Fruit fly (Drosophila melanogaster) whole organism, embryonic: ENCODE results near the gene Srr.
A peak's percentile ranks its signal among the peaks of the same experiment; 100 is the strongest.

ENCODE experiments used
- Ada2b ChIP-seq: fragments of 200-800 bp; sonication (Bioruptor generic); IDR thresholded peaks from 2 replicates; pipeline ENCODE4 v1.3.6; 2022; ENCODE audit warnings: missing biosample characterization, missing genetic modification characterization
- Aef1 ChIP-seq: fragments of 200-800 bp; sonication (Bioruptor generic); IDR thresholded peaks from 3 replicates; pipeline ENCODE4 v1.3.6; 2022; ENCODE audit warnings: missing biosample characterization, missing genetic modification characterization
- Bdp1 ChIP-seq: fragments of 200-800 bp; sonication (Bioruptor generic); optimal IDR thresholded peaks from 3 replicates; lab custom pipeline; 2016; ENCODE audit warnings: missing biosample characterization, missing genetic modification characterization
- BtbVII ChIP-seq: fragments of 200-800 bp; sonication (Bioruptor generic); optimal IDR thresholded peaks from 3 replicates; lab custom pipeline; 2017; ENCODE audit warnings: missing biosample characterization, mild to moderate bottlenecking, missing genetic modification characterization
- CG10267 ChIP-seq: fragments of 200-800 bp; sonication (Bioruptor generic); optimal IDR thresholded peaks from 2 replicates; lab custom pipeline; 2018; ENCODE audit warnings: missing biosample characterization, mild to moderate bottlenecking, missing genetic modification characterization, moderate library complexity
- CG11247 ChIP-seq: fragments of 200-800 bp; sonication (Bioruptor generic); IDR thresholded peaks from 2 replicates; pipeline ENCODE4 v1.3.6; 2022; ENCODE audit warnings: missing biosample characterization, missing genetic modification characterization
- CG12219 ChIP-seq: fragments of 200-800 bp; sonication (Bioruptor generic); optimal IDR thresholded peaks from 3 replicates; lab custom pipeline; 2018; ENCODE audit warnings: missing biosample characterization, mild to moderate bottlenecking, missing genetic modification characterization
- CG1233 ChIP-seq: fragments of 200-800 bp; sonication (Bioruptor generic); optimal IDR thresholded peaks from 4 replicates; lab custom pipeline; 2018; ENCODE audit warnings: missing biosample characterization, mild to moderate bottlenecking, missing genetic modification characterization
- CG12391 ChIP-seq: fragments of 200-800 bp; sonication (Bioruptor generic); optimal IDR thresholded peaks from 3 replicates; lab custom pipeline; 2018; ENCODE audit warnings: missing biosample characterization, mild to moderate bottlenecking, missing genetic modification characterization, moderate library complexity
- CG13424 ChIP-seq: fragments of 200-800 bp; sonication (Bioruptor generic); optimal IDR thresholded peaks from 2 replicates; lab custom pipeline; 2019; ENCODE audit warnings: missing biosample characterization, mild to moderate bottlenecking, missing genetic modification characterization, moderate library complexity
- CG14014 ChIP-seq: fragments of 200-800 bp; sonication (Bioruptor generic); IDR thresholded peaks from 2 replicates; pipeline ENCODE4 v1.3.6; 2022; ENCODE audit warnings: missing biosample characterization, missing genetic modification characterization
- CG14667 ChIP-seq: fragments of 200-800 bp; sonication (Bioruptor generic); IDR thresholded peaks from 2 replicates; pipeline ENCODE4 v1.3.6; 2022; ENCODE audit warnings: missing biosample characterization, missing genetic modification characterization
- CG15514 ChIP-seq: fragments of 200-800 bp; sonication (Bioruptor generic); optimal IDR thresholded peaks from 3 replicates; lab custom pipeline; 2017; ENCODE audit warnings: missing biosample characterization, missing genetic modification characterization, mild to moderate bottlenecking, moderate library complexity, missing genetic modification reagents
- CG2712 ChIP-seq: fragments of 200-800 bp; optimal IDR thresholded peaks from 3 replicates; lab custom pipeline; 2019; ENCODE audit warnings: missing biosample characterization, mild to moderate bottlenecking, missing genetic modification characterization, moderate library complexity
- CG30431 ChIP-seq: fragments of 200-800 bp; sonication (Bioruptor generic); optimal IDR thresholded peaks from 2 replicates; lab custom pipeline; 2017; ENCODE audit warnings: missing biosample characterization, missing genetic modification characterization
- CG31365 ChIP-seq: fragments of 200-800 bp; sonication (Bioruptor generic); optimal IDR thresholded peaks from 2 replicates; lab custom pipeline; 2018; ENCODE audit warnings: missing biosample characterization, mild to moderate bottlenecking, missing genetic modification characterization
- CG3163 ChIP-seq: fragments of 200-800 bp; sonication (Bioruptor generic); optimal IDR thresholded peaks from 3 replicates; lab custom pipeline; 2016; ENCODE audit warnings: missing biosample characterization, missing genetic modification characterization
- CG32767 ChIP-seq: fragments of 200-800 bp; sonication (Bioruptor generic); IDR thresholded peaks from 2 replicates; pipeline ENCODE4 v1.3.6; 2022; ENCODE audit warnings: missing biosample characterization, missing genetic modification characterization
- CG32772 ChIP-seq: fragments of 200-800 bp; sonication (Bioruptor generic); IDR thresholded peaks from 2 replicates; pipeline ENCODE4 v1.3.6; 2022; ENCODE audit warnings: missing biosample characterization, missing genetic modification characterization
- CG9215 ChIP-seq: fragments of 200-800 bp; sonication (Bioruptor generic); IDR thresholded peaks from 2 replicates; pipeline ENCODE4 v1.3.6; 2022; ENCODE audit warnings: missing biosample characterization, missing genetic modification characterization
- Chrac-16 ChIP-seq: fragments of 200-800 bp; sonication (Bioruptor generic); optimal IDR thresholded peaks from 3 replicates; lab custom pipeline; 2016; ENCODE audit warnings: missing biosample characterization, missing genetic modification characterization
- Dbx ChIP-seq: fragments of 200-800 bp; sonication (Bioruptor generic); IDR thresholded peaks from 3 replicates; pipeline ENCODE4 v1.3.6; 2022; ENCODE audit warnings: missing biosample characterization, missing genetic modification characterization
- Fer1 ChIP-seq: fragments of 200-800 bp; sonication (Bioruptor generic); optimal IDR thresholded peaks from 2 replicates; lab custom pipeline; 2017; ENCODE audit warnings: missing biosample characterization, mild to moderate bottlenecking, missing genetic modification characterization
- HHEX ChIP-seq: fragments of 200-800 bp; sonication (Bioruptor generic); optimal IDR thresholded peaks from 3 replicates; lab custom pipeline; 2017; ENCODE audit warnings: missing biosample characterization, mild to moderate bottlenecking, missing genetic modification characterization, missing genetic modification reagents
- HLH54F ChIP-seq: fragments of 200-800 bp; sonication (Bioruptor generic); optimal IDR thresholded peaks from 3 replicates; lab custom pipeline; 2016; ENCODE audit warnings: missing biosample characterization, missing genetic modification characterization
- Hand ChIP-seq: fragments of 200-800 bp; sonication (Bioruptor generic); optimal IDR thresholded peaks from 2 replicates; lab custom pipeline; 2017; ENCODE audit warnings: mild to moderate bottlenecking, missing biosample characterization, missing genetic modification reagents, missing genetic modification characterization
- Hr39 ChIP-seq: fragments of >200 bp; optimal IDR thresholded peaks from 2 replicates; lab custom pipeline; 2017
- Mad ChIP-seq: fragments of 200-800 bp; sonication (Bioruptor generic); optimal IDR thresholded peaks from 2 replicates; lab custom pipeline; 2016; ENCODE audit warnings: missing biosample characterization, missing genetic modification characterization
- NC2α ChIP-seq: fragments of 200-800 bp; sonication (Bioruptor generic); optimal IDR thresholded peaks from 2 replicates; lab custom pipeline; 2016; ENCODE audit warnings: missing biosample characterization, missing genetic modification characterization
- NFAT ChIP-seq: fragments of 200-800 bp; sonication (Bioruptor generic); IDR thresholded peaks from 2 replicates; pipeline ENCODE4 v1.3.6; 2022; ENCODE audit warnings: missing biosample characterization, missing genetic modification characterization
- Opbp ChIP-seq: fragments of 200-800 bp; sonication (Bioruptor generic); IDR thresholded peaks from 3 replicates; pipeline ENCODE4 v1.3.6; 2022; ENCODE audit warnings: missing biosample characterization, missing genetic modification characterization; ENCODE audit not compliant: partially characterized antibody
- Trl ChIP-seq, 3 experiments: fragments of >200 bp in 2 of 3; fragments of 200-800 bp in 1 of 3; sonication (Bioruptor generic) in 1 of 3; optimal IDR thresholded peaks; 2 replicates in 1 of 3; 3 replicates in 2 of 3; lab custom pipeline; 2016 to 2017; ENCODE audit warnings: missing biosample characterization in 1 of 3, missing genetic modification characterization in 1 of 3
- al ChIP-seq: fragments of 200-800 bp; sonication (Bioruptor generic); IDR thresholded peaks from 2 replicates; pipeline ENCODE4 v1.3.6; 2022; ENCODE audit warnings: missing biosample characterization, missing genetic modification characterization
- cwo ChIP-seq: fragments of 200-800 bp; sonication (Bioruptor generic); optimal IDR thresholded peaks from 3 replicates; lab custom pipeline; 2017; ENCODE audit warnings: missing biosample characterization, missing genetic modification characterization, mild to moderate bottlenecking, moderate library complexity, missing genetic modification reagents
- dmrt11E ChIP-seq: fragments of 200-800 bp; sonication (Bioruptor generic); optimal IDR thresholded peaks from 3 replicates; lab custom pipeline; 2018; ENCODE audit warnings: missing biosample characterization, mild to moderate bottlenecking, missing genetic modification characterization, moderate library complexity
- gcm2 ChIP-seq: fragments of 200-800 bp; sonication (Bioruptor generic); optimal IDR thresholded peaks from 2 replicates; lab custom pipeline; 2016; ENCODE audit warnings: missing biosample characterization, missing genetic modification characterization
- gem ChIP-seq: fragments of 200-800 bp; sonication (Bioruptor generic); optimal IDR thresholded peaks from 2 replicates; lab custom pipeline; 2019; ENCODE audit warnings: missing biosample characterization, mild to moderate bottlenecking, missing genetic modification characterization, moderate library complexity
- grau ChIP-seq: fragments of 200-800 bp; optimal IDR thresholded peaks from 3 replicates; lab custom pipeline; 2019; ENCODE audit warnings: missing biosample characterization, mild to moderate bottlenecking, missing genetic modification characterization, moderate library complexity
- h ChIP-seq: fragments of >200 bp; optimal IDR thresholded peaks from 2 replicates; lab custom pipeline; 2017
- ind ChIP-seq: fragments of 200-800 bp; sonication (Bioruptor generic); optimal IDR thresholded peaks from 3 replicates; lab custom pipeline; 2016; ENCODE audit warnings: missing biosample characterization, missing genetic modification characterization
- jing ChIP-seq: fragments of 200-800 bp; sonication (Bioruptor generic); optimal IDR thresholded peaks from 2 replicates; lab custom pipeline; 2018; ENCODE audit warnings: missing biosample characterization, mild to moderate bottlenecking, missing genetic modification characterization
- lilli ChIP-seq: fragments of 200-800 bp; sonication (Bioruptor generic); optimal IDR thresholded peaks from 3 replicates; lab custom pipeline; 2016; ENCODE audit warnings: missing biosample characterization, missing genetic modification characterization
- nerfin-2 ChIP-seq: fragments of 200-800 bp; sonication (Bioruptor generic); IDR thresholded peaks from 2 replicates; pipeline ENCODE4 v1.3.6; 2022; ENCODE audit warnings: missing biosample characterization, missing genetic modification characterization; ENCODE audit not compliant: partially characterized antibody
- odd ChIP-seq: fragments of 200-800 bp; sonication (Bioruptor generic); optimal IDR thresholded peaks from 2 replicates; lab custom pipeline; 2017; ENCODE audit warnings: missing biosample characterization, mild to moderate bottlenecking, missing genetic modification characterization
- phol ChIP-seq: fragments of 200-800 bp; sonication (Bioruptor generic); optimal IDR thresholded peaks from 3 replicates; lab custom pipeline; 2018; ENCODE audit warnings: missing biosample characterization, mild to moderate bottlenecking, missing genetic modification characterization, moderate library complexity
- prd ChIP-seq, 3 experiments: fragments of >200 bp in 2 of 3; fragments of 200-800 bp in 1 of 3; sonication (Bioruptor generic) in 1 of 3; optimal IDR thresholded peaks in 2 of 3; IDR thresholded peaks in 1 of 3; 2 replicates in 2 of 3; 3 replicates in 1 of 3; pipeline versions ENCODE4 v1.3.6 to Lab custom; 2017 to 2022; ENCODE audit warnings: missing biosample characterization in 1 of 3, missing genetic modification characterization in 1 of 3
- stc ChIP-seq: fragments of 200-800 bp; sonication (Bioruptor generic); IDR thresholded peaks from 2 replicates; pipeline ENCODE4 v1.3.6; 2022; ENCODE audit warnings: missing biosample characterization, missing genetic modification characterization
- unpg ChIP-seq: fragments of 200-800 bp; sonication (Bioruptor generic); optimal IDR thresholded peaks from 3 replicates; lab custom pipeline; 2018; ENCODE audit warnings: missing biosample characterization, mild to moderate bottlenecking, missing genetic modification characterization, moderate library complexity
- vfl ChIP-seq: fragments of 200-800 bp; sonication (Bioruptor generic); optimal IDR thresholded peaks from 2 replicates; lab custom pipeline; 2016; ENCODE audit warnings: missing biosample characterization, missing genetic modification characterization
- zf30C ChIP-seq: fragments of 200-800 bp; sonication (Bioruptor generic); optimal IDR thresholded peaks from 3 replicates; lab custom pipeline; 2018; ENCODE audit warnings: missing biosample characterization, mild to moderate bottlenecking, missing genetic modification characterization

Srr gene

DNA sequence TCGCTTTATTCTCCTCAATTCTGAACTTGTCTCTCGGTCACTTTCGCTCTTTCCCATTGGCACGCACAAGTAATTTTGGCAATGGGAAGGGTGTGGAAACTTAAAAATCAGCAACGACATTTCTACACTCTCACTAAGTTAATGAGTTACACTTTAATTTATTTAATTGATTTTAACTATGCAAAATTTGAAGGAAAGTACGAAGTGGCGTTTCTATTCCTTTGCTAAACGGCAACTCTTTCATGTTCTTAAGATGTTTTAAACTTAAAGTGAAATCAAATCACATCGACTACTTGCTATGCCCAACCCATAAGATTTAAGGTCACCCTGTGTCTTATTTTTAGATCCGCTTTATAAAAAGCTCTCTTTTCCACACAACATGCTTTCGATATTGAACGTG lies 5.2 kb downstream of the Srr start (continued):
- TF ChIP-seq HLH54F (GFP tag; lab: Kevin White, UChicago) (peak; percentile 31), gem (peak; percentile 75), ind (GFP tag; lab: Kevin White, UChicago) (peak; percentile 49), nerfin-2 (GFP tag; lab: Robert Waterston, UW) (no peak), Bdp1 (GFP tag; lab: Kevin White, UChicago) (no peak), CG14667 (GFP tag; lab: Robert Waterston, UW) (0 out of 2 replicates have a peak, but pooled peaks have one; percentile 39), gcm2 (GFP tag; lab: Kevin White, UChicago) (peak; percentile 31), lilli (GFP tag; lab: Kevin White, UChicago) (peak; percentile 67), phol (tag; lab: Kevin White, UChicago) (peak; percentile 44), BtbVII (GFP tag; lab: Kevin White, UChicago) (peak; percentile 65), Chrac-16 (GFP tag; lab: Kevin White, UChicago) (peak; percentile 26), CG15514 (GFP tag; lab: Kevin White, UChicago) (peak; percentile 28), NFAT (GFP tag; lab: Robert Waterston, UW) (peak; percentile 38; the same call in 1 of the 2 replicates), odd (GFP tag; lab: Kevin White, UChicago) (peak; percentile 31), Hand (no peak), stc (peak; percentile 73), CG13424 (tag; lab: Kevin White, UChicago) (peak; percentile 70), dmrt11E (tag; lab: Kevin White, UChicago) (no peak), CG12219 (GFP tag; lab: Kevin White, UChicago) (peak; percentile 50), CG30431 (GFP tag; lab: Kevin White, UChicago) (no peak), Hr39 (lab: Kevin White, UChicago) (no peak), vfl (no peak), CG32767 (GFP tag; lab: Robert Waterston, UW) (0 out of 2 replicates have a peak, but pooled peaks have one; percentile 34), Ada2b (GFP tag; lab: Robert Waterston, UW) (peak; percentile 69), NC2α (GFP tag; lab: Kevin White, UChicago) (no peak), HHEX (GFP tag; lab: Kevin White, UChicago) (peak; percentile 57), CG1233 (peak; percentile 32), unpg (peak; percentile 65), cwo (GFP tag; lab: Kevin White, UChicago) (peak; percentile 52), CG9215 (peak; percentile 36; the same call in 1 of the 2 replicates), zf30C (no peak), CG3163 (GFP tag; lab: Kevin White, UChicago) (peak; percentile 8), CG2712 (peak; percentile 45), Mad (GFP tag; lab: Kevin White, UChicago) (no peak), CG32772 (GFP tag; lab: Robert Waterston, UW) (peak; percentile 44; the same call in 1 of the 2 replicates), Fer1 (GFP tag; lab: Kevin White, UChicago) (peak; percentile 72), CG11247 (GFP tag; lab: Robert Waterston, UW) (0 out of 2 replicates have a peak, but pooled peaks have one; percentile 27), grau (tag; lab: Kevin White, UChicago) (peak; percentile 74), h (no peak), jing (GFP tag; lab: Kevin White, UChicago) (no peak), Opbp (GFP tag; lab: Robert Waterston, UW) (no peak), CG31365 (tag; lab: Kevin White, UChicago) (peak; percentile 9), Trl (optimal IDR thresholded peaks at IDR 0.05; lab: Kevin White, UChicago) (peak in 1 of 2 experiments; percentile 14), Trl (GFP tag; optimal IDR thresholded peaks at IDR 0.05; lab: Kevin White, UChicago) (no peak), prd (optimal IDR thresholded peaks at IDR 0.05; lab: Kevin White, UChicago) (no peak), prd (GFP tag; IDR thresholded peaks at IDR 0.05; lab: Robert Waterston, UW) (peak; percentile 64; the same call in 2 of the 3 replicates), CG12391 (tag; lab: Kevin White, UChicago) (peak; percentile 58), CG14014 (GFP tag; lab: Robert Waterston, UW) (peak; percentile 46; the same call in 1 of the 2 replicates), al (GFP tag; lab: Robert Waterston, UW) (peak; percentile 52; the same call in 1 of the 2 replicates), Dbx (GFP tag; lab: Robert Waterston, UW) (peak; percentile 71; the same call in 2 of the 3 replicates), Aef1 (GFP tag; lab: Robert Waterston, UW) (peak; percentile 59; the same call in 2 of the 3 replicates), CG10267 (tag; lab: Kevin White, UChicago) (peak; percentile 19)
